Worm (Caenorhabditis elegans): Measurements from ENCODE around the gene B0403.5.

ce11 chrX:7057357-7057756, at the start of gene B0403.5:
- TF ChIP-seq nhr-76 (tag; optimal IDR thresholded peaks at IDR 0.05) (no peak), nhr-77 (tag; optimal IDR thresholded peaks at IDR 0.05) (no peak), spr-3 (GFP tag; optimal IDR thresholded peaks at IDR 0.05) (no peak), unc-62 (GFP tag; optimal IDR thresholded peaks at IDR 0.05 in 1 of 2) (no peak), unc-62 (tag; optimal IDR thresholded peaks at IDR 0.05) (no peak), daf-16 (GFP tag; optimal IDR thresholded peaks at IDR 0.05) (no peak), daf-16 (tag; optimal IDR thresholded peaks at IDR 0.05) (no peak), set-16 (GFP tag; IDR thresholded peaks at IDR 0.05) (no peak), lir-3 (tag; optimal IDR thresholded peaks at IDR 0.05) (no peak), F49E8.2 (tag; optimal IDR thresholded peaks at IDR 0.05; ENCODE audit: borderline replicate concordance) (no peak), pqm-1 (tag; optimal IDR thresholded peaks at IDR 0.05) (no peak), fos-1 (tag; optimal IDR thresholded peaks at IDR 0.05) (no peak), nhr-6 (tag; optimal IDR thresholded peaks at IDR 0.05) (no peak), lsy-2 (tag; optimal IDR thresholded peaks at IDR 0.05) (no peak), nhr-11 (tag; optimal IDR thresholded peaks at IDR 0.05) (no peak), zag-1 (tag; optimal IDR thresholded peaks at IDR 0.05) (no peak)
